Fruit fly (Drosophila melanogaster): ENCODE results near the gene CG17026.

Gene CG17026

dm6 chr3L:16021064-16021683 is 46.0 kb downstream of the CG17026 start (continued):
- TF ChIP-seq Side (GFP tag; optimal IDR thresholded peaks at IDR 0.05), result peak; percentile 46
- TF ChIP-seq CG17568 (GFP tag; optimal IDR thresholded peaks at IDR 0.05), result no peak
- TF ChIP-seq Hsf (GFP tag; optimal IDR thresholded peaks at IDR 0.05), result peak; percentile 55
- peak in 1 of 2 experiments; percentile 74 for TF ChIP-seq bsh (GFP tag; optimal IDR thresholded peaks at IDR 0.05)
- TF ChIP-seq jigr1 (GFP tag; IDR thresholded peaks at IDR 0.05), result no peak
- no peak for TF ChIP-seq CG13123 (GFP tag; optimal IDR thresholded peaks at IDR 0.05)
- peak; percentile 22 for TF ChIP-seq ind (GFP tag; optimal IDR thresholded peaks at IDR 0.05)
- no peak for TF ChIP-seq run (tag; optimal IDR thresholded peaks at IDR 0.05)
- TF ChIP-seq repo (GFP tag; optimal IDR thresholded peaks at IDR 0.05), result no peak
- TF ChIP-seq hkb (optimal IDR thresholded peaks at IDR 0.05), result no peak
- 0 out of 2 replicates have a peak, but pooled peaks have one; percentile 43 for TF ChIP-seq hkb (GFP tag; IDR thresholded peaks at IDR 0.05)
- TF ChIP-seq NfI (GFP tag; optimal IDR thresholded peaks at IDR 0.05), result peak; percentile 5
- no peak for TF ChIP-seq abd-A (tag; optimal IDR thresholded peaks at IDR 0.05)
- TF ChIP-seq CG2199 (GFP tag; IDR thresholded peaks at IDR 0.05), result no peak
- TF ChIP-seq B-H2 (GFP tag; optimal IDR thresholded peaks at IDR 0.05), result no peak
- no peak for TF ChIP-seq chinmo (GFP tag; IDR thresholded peaks at IDR 0.05; ENCODE audit: partially characterized antibody)
- TF ChIP-seq CG34224 (GFP tag; IDR thresholded peaks at IDR 0.05; ENCODE audit: partially characterized antibody), result no peak
- no peak for TF ChIP-seq mirr (GFP tag; optimal IDR thresholded peaks at IDR 0.05)
- TF ChIP-seq CG9817 (tag; optimal IDR thresholded peaks at IDR 0.05), result no peak
- TF ChIP-seq slp2 (GFP tag; optimal IDR thresholded peaks at IDR 0.05), result peak; percentile 41
- TF ChIP-seq CG42726 (GFP tag; IDR thresholded peaks at IDR 0.05; ENCODE audit: partially characterized antibody), result no peak
- TF ChIP-seq Hmr (GFP tag; optimal IDR thresholded peaks at IDR 0.05), result no peak
- peak; percentile 38 for TF ChIP-seq CG6813 (GFP tag; optimal IDR thresholded peaks at IDR 0.05)
- peak; percentile 80 for TF ChIP-seq zf30C (GFP tag; optimal IDR thresholded peaks at IDR 0.05)
- no peak; the same call in 2 of the 3 replicates for TF ChIP-seq Mrtf (GFP tag; IDR thresholded peaks at IDR 0.05)
- TF ChIP-seq tin (GFP tag; optimal IDR thresholded peaks at IDR 0.05), result peak; percentile 58
- TF ChIP-seq Mes4 (GFP tag; optimal IDR thresholded peaks at IDR 0.05), result peak; percentile 11
- TF ChIP-seq ase (GFP tag; IDR thresholded peaks at IDR 0.05), result peak; percentile 33; the same call in 1 of the 3 replicates
- peak; percentile 36 for TF ChIP-seq lilli (GFP tag; optimal IDR thresholded peaks at IDR 0.05)
- no peak for TF ChIP-seq fu2 (GFP tag; optimal IDR thresholded peaks at IDR 0.05)
- TF ChIP-seq sqz (GFP tag; optimal IDR thresholded peaks at IDR 0.05), result peak; percentile 2
- TF ChIP-seq CG8290 (GFP tag; optimal IDR thresholded peaks at IDR 0.05), result peak; percentile 14
- peak; percentile 30 to 31 for TF ChIP-seq CG8290 (tag; optimal IDR thresholded peaks at IDR 0.05)
- TF ChIP-seq CG32767 (GFP tag; IDR thresholded peaks at IDR 0.05), result no peak
- TF ChIP-seq CG12236 (GFP tag; optimal IDR thresholded peaks at IDR 0.05), result peak; percentile 43
- no peak for TF ChIP-seq CG11398 (GFP tag; optimal IDR thresholded peaks at IDR 0.05)
- TF ChIP-seq Fer2 (tag; optimal IDR thresholded peaks at IDR 0.05), result no peak
- peak in 1 of 2 experiments; percentile 21 for TF ChIP-seq eve (GFP tag; optimal IDR thresholded peaks at IDR 0.05)
- TF ChIP-seq CG5180 (GFP tag; optimal IDR thresholded peaks at IDR 0.05), result no peak
- TF ChIP-seq fd102C (GFP tag; optimal IDR thresholded peaks at IDR 0.05), result peak; percentile 87
- peak; percentile 47 for TF ChIP-seq nerfin-1 (tag; optimal IDR thresholded peaks at IDR 0.05)
- no peak for TF ChIP-seq knrl (GFP tag; IDR thresholded peaks at IDR 0.05; ENCODE audit: partially characterized antibody)
- peak; percentile 87 for TF ChIP-seq CG1603 (tag; optimal IDR thresholded peaks at IDR 0.05)
- TF ChIP-seq jing (GFP tag; optimal IDR thresholded peaks at IDR 0.05), result peak; percentile 34
- TF ChIP-seq nerfin-2 (GFP tag; IDR thresholded peaks at IDR 0.05; ENCODE audit: partially characterized antibody), result no peak
- TF ChIP-seq Atf-2 (GFP tag; optimal IDR thresholded peaks at IDR 0.05), result peak; percentile 60
- TF ChIP-seq CG10979 (tag; optimal IDR thresholded peaks at IDR 0.05), result peak; percentile 84
- TF ChIP-seq lab (GFP tag; optimal IDR thresholded peaks at IDR 0.05), result no peak
- no peak for TF ChIP-seq ato (GFP tag; IDR thresholded peaks at IDR 0.05; ENCODE audit: partially characterized antibody)

All from whole organism, embryonic.